Worm (Caenorhabditis elegans): ENCODE results near the gene fbxa-176.

ce11 chrV:17598810-17599209 lies 49.3 kb downstream of the fbxa-176 start, which contains the start of gene Y6G8.2:
- TF ChIP-seq pha-4 (GFP tag; IDR thresholded peaks at IDR 0.05) (no peak), pha-4 (tag; optimal IDR thresholded peaks at IDR 0.05) (no peak), aly-2 (tag; optimal IDR thresholded peaks at IDR 0.05) (no peak)

Data from whole organism, L4 larva.